Worm (Caenorhabditis elegans) whole organism, L2 larva: ENCODE measurements around the gene mltn-7.

Experiments used
- peb-1 ChIP-seq: fragments of 150-350 bp; optimal IDR thresholded peaks from 2 replicates; lab custom pipeline; 2014; ENCODE audit warnings: missing biosample characterization, missing genetic modification characterization
- unc-62 ChIP-seq: fragments of 150-350 bp; optimal IDR thresholded peaks from 2 replicates; lab custom pipeline; 2014; ENCODE audit warnings: missing biosample characterization, missing genetic modification reagents, missing genetic modification characterization

- TF ChIP-seq peb-1 (tag; lab: Kevin White, UChicago), result no peak
- no peak for TF ChIP-seq unc-62 (GFP tag; lab: Kevin White, UChicago)
Measured at ce11 chrV:403028-403427, 32.9 kb downstream of the mltn-7 start, which contains the start of gene srh-62.
